Worm (Caenorhabditis elegans) whole organism, L4 larva: ENCODE measurements around the gene W02B3.4.

ENCODE experiments used
- ceh-28 ChIP-seq: fragments of 150-350 bp; optimal IDR thresholded peaks from 2 replicates; lab custom pipeline; 2014; ENCODE audit warnings: missing biosample characterization, missing genetic modification reagents, missing genetic modification characterization
- nhr-25 ChIP-seq: sonication (generic microtip); optimal IDR thresholded peaks from 2 replicates; lab custom pipeline; 2017; ENCODE audit warnings: missing genetic modification characterization, mild to moderate bottlenecking, missing compliant biosample characterization, antibody characterized with exemption, moderate library complexity, borderline replicate concordance; ENCODE audit not compliant: insufficient read depth
- nhr-76 ChIP-seq: fragments of 150-350 bp; optimal IDR thresholded peaks from 2 replicates; lab custom pipeline; 2014; ENCODE audit warnings: missing biosample characterization, missing genetic modification characterization
- unc-62 ChIP-seq, 3 experiments: fragments of 150-350 bp in 1 of 3; sonication (generic microtip); optimal IDR thresholded peaks in 2 of 3; peaks in 1 of 3; 1 replicate in 1 of 3; 2 replicates in 2 of 3; lab custom pipeline; 2014 to 2017; ENCODE audit warnings: missing biosample characterization in 3 of 3, missing genetic modification characterization in 3 of 3, missing genetic modification reagents in 3 of 3, missing genotype in 1 of 3

DNA sequence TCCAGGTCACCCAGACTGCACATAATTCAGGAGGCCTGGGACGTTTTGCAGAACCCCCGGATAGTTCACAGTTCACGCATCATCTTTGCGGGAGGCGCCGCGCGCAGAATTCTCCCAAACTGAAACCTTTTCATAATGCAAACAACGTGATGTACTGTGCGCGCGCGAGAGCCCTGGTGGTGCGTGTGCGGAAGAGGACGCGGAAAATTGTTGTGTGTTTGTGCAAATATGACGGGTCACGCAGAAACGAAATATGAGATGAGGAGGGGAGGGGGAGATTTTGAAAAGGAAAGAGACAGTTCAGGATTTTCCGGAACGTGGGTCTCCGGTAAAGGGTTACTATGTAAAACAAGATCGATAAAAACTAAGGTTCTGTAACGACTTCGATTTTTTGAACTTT, 26.8 kb upstream of the W02B3.4 start:
- TF ChIP-seq nhr-76 (tag; lab: Kevin White, UChicago) (no peak), nhr-25 (no peak), unc-62 (GFP tag; optimal IDR thresholded peaks at IDR 0.05 in 1 of 2; lab: Kevin White, UChicago) (no peak), unc-62 (tag; optimal IDR thresholded peaks at IDR 0.05; lab: Kevin White, UChicago) (no peak), ceh-28 (tag; lab: Kevin White, UChicago) (no peak)
